Worm (Caenorhabditis elegans) whole organism, L1 larva: ENCODE results near the gene srt-48.

ENCODE experiments used
- C04F5.9 ChIP-seq: sonication (generic microtip); optimal IDR thresholded peaks from 2 replicates; lab custom pipeline; 2016; ENCODE audit warnings: missing genetic modification characterization, missing compliant biosample characterization
- C34B4.2 ChIP-seq: sonication (generic microtip); optimal IDR thresholded peaks from 2 replicates; lab custom pipeline; 2017; ENCODE audit warnings: mild to moderate bottlenecking, missing genetic modification characterization, missing compliant biosample characterization
- F16B12.6 ChIP-seq: fragments of 150-350 bp; optimal IDR thresholded peaks from 2 replicates; lab custom pipeline; 2014; ENCODE audit warnings: missing biosample characterization, missing genetic modification characterization
- Y116A8C.19 ChIP-seq: sonication (generic microtip); optimal IDR thresholded peaks from 2 replicates; lab custom pipeline; 2016; ENCODE audit warnings: missing compliant biosample characterization, missing genetic modification characterization, borderline replicate concordance
- aha-1 ChIP-seq: fragments of 150-350 bp; optimal IDR thresholded peaks from 2 replicates; lab custom pipeline; 2014; ENCODE audit warnings: missing biosample characterization, missing genetic modification characterization
- alr-1 ChIP-seq: fragments of 200-800 bp; sonication (Bioruptor generic); optimal IDR thresholded peaks from 2 replicates; lab custom pipeline; 2018; ENCODE audit warnings: borderline replicate concordance, mild to moderate bottlenecking, missing genetic modification characterization, missing compliant biosample characterization
- ceh-88 ChIP-seq: fragments of 200-800 bp; sonication (Bioruptor generic); IDR thresholded peaks from 2 replicates; pipeline ENCODE4 v1.3.6; 2022; ENCODE audit warnings: missing genetic modification characterization, missing compliant biosample characterization
- efl-1 ChIP-seq, 4 experiments: fragments of 150-350 bp; optimal IDR thresholded peaks in 3 of 4; peaks in 1 of 4; 1 replicate in 1 of 4; 2 replicates in 3 of 4; lab custom pipeline; 2014; ENCODE audit warnings: missing biosample characterization in 2 of 4, missing genetic modification characterization in 2 of 4, missing genetic modification reagents in 2 of 4
- elt-3 ChIP-seq, 6 experiments: fragments of 150-350 bp in 1 of 6; sonication (generic microtip); optimal IDR thresholded peaks; 2 replicates each; lab custom pipeline; 2017 to 2018; ENCODE audit warnings: missing biosample characterization in 6 of 6, missing genetic modification characterization in 6 of 6, inconsistent platforms in 1 of 6
- fkh-8 ChIP-seq: sonication (generic microtip); optimal IDR thresholded peaks from 2 replicates; lab custom pipeline; 2016; ENCODE audit warnings: mild to moderate bottlenecking, missing genetic modification characterization, missing compliant biosample characterization
- fos-1 ChIP-seq: fragments of 150-350 bp; optimal IDR thresholded peaks from 2 replicates; lab custom pipeline; 2014; ENCODE audit warnings: missing biosample characterization, missing genetic modification characterization
- hlh-4 ChIP-seq: sonication (generic microtip); optimal IDR thresholded peaks from 2 replicates; lab custom pipeline; 2016; ENCODE audit warnings: mild to moderate bottlenecking, missing genetic modification characterization, missing compliant biosample characterization
- isw-1 ChIP-seq: fragments of 200-800 bp; sonication (Bioruptor generic); IDR thresholded peaks from 2 replicates; pipeline ENCODE4 v1.3.6; 2022; ENCODE audit warnings: missing genetic modification characterization, missing compliant biosample characterization
- lin-13 ChIP-seq: fragments of 150-350 bp; optimal IDR thresholded peaks from 2 replicates; lab custom pipeline; 2014; ENCODE audit warnings: missing biosample characterization, missing genetic modification reagents, missing genetic modification characterization
- lin-35 ChIP-seq, 2 experiments: fragments of 150-350 bp; optimal IDR thresholded peaks; 2 replicates each; lab custom pipeline; 2014; ENCODE audit warnings: missing biosample characterization in 2 of 2, missing genetic modification characterization in 2 of 2, missing genetic modification reagents in 2 of 2
- lsy-2 ChIP-seq, 2 experiments: fragments of 150-350 bp; optimal IDR thresholded peaks; 2 replicates each; lab custom pipeline; 2014; ENCODE audit warnings: missing biosample characterization in 2 of 2, missing genetic modification characterization in 2 of 2
- mab-9 ChIP-seq: fragments of 200-800 bp; sonication (Bioruptor generic); IDR thresholded peaks from 2 replicates; pipeline ENCODE4 v1.3.6; 2022; ENCODE audit warnings: missing genetic modification reagents, missing genetic modification characterization, missing compliant biosample characterization
- mdl-1 ChIP-seq, 2 experiments: fragments of 150-350 bp; optimal IDR thresholded peaks; 2 replicates each; lab custom pipeline; 2014 to 2017; ENCODE audit warnings: missing biosample characterization in 2 of 2, missing genetic modification characterization in 2 of 2, inconsistent platforms in 1 of 2
- nhr-19 ChIP-seq: fragments of 200-800 bp; sonication (Bioruptor generic); conservative IDR thresholded peaks from 2 replicates; pipeline ENCODE4 v1.3.6; 2022; ENCODE audit warnings: missing genetic modification characterization, missing compliant biosample characterization
- nhr-237 ChIP-seq: fragments of 150-350 bp; optimal IDR thresholded peaks from 2 replicates; lab custom pipeline; 2014; ENCODE audit warnings: missing biosample characterization, missing genetic modification characterization
- nhr-77 ChIP-seq: fragments of 150-350 bp; optimal IDR thresholded peaks from 2 replicates; lab custom pipeline; 2014; ENCODE audit warnings: missing biosample characterization, missing genetic modification characterization
- nhr-84 ChIP-seq: sonication (generic microtip); optimal IDR thresholded peaks from 2 replicates; lab custom pipeline; 2017; ENCODE audit warnings: missing biosample characterization, missing genetic modification characterization
- nhr-90 ChIP-seq: sonication (generic microtip); optimal IDR thresholded peaks from 2 replicates; lab custom pipeline; 2016; ENCODE audit warnings: mild to moderate bottlenecking, missing genetic modification characterization, missing compliant biosample characterization; ENCODE audit not compliant: poor library complexity
- pag-3 ChIP-seq: sonication (generic microtip); optimal IDR thresholded peaks from 2 replicates; lab custom pipeline; 2017; ENCODE audit warnings: missing genetic modification characterization, mild to moderate bottlenecking, missing compliant biosample characterization, antibody characterized with exemption, borderline replicate concordance; ENCODE audit not compliant: insufficient read depth
- snu-23 ChIP-seq: sonication (generic microtip); optimal IDR thresholded peaks from 2 replicates; lab custom pipeline; 2016; ENCODE audit warnings: missing genetic modification characterization, missing compliant biosample characterization
- sox-4 ChIP-seq: sonication (generic microtip); optimal IDR thresholded peaks from 2 replicates; lab custom pipeline; 2016; ENCODE audit warnings: missing genetic modification characterization, missing compliant biosample characterization
- sptf-1 ChIP-seq: fragments of 150-350 bp; optimal IDR thresholded peaks from 2 replicates; lab custom pipeline; 2014; ENCODE audit warnings: missing biosample characterization, missing genetic modification characterization
- swsn-7 ChIP-seq: sonication (generic microtip); optimal IDR thresholded peaks from 2 replicates; lab custom pipeline; 2016; ENCODE audit warnings: missing genetic modification characterization, missing compliant biosample characterization
- unc-130 ChIP-seq: fragments of 150-350 bp; optimal IDR thresholded peaks from 2 replicates; lab custom pipeline; 2017; ENCODE audit warnings: missing biosample characterization, missing genetic modification characterization, inconsistent platforms
- unc-30 ChIP-seq: sonication (generic microtip); optimal IDR thresholded peaks from 2 replicates; lab custom pipeline; 2017; ENCODE audit warnings: missing biosample characterization, missing genetic modification characterization
- unc-98 ChIP-seq: fragments of 200-800 bp; sonication (Bioruptor generic); IDR thresholded peaks from 2 replicates; pipeline ENCODE4 v1.3.6; 2022; ENCODE audit warnings: missing genetic modification characterization, missing compliant biosample characterization
- vab-15 ChIP-seq: sonication (generic microtip); optimal IDR thresholded peaks from 2 replicates; lab custom pipeline; 2017; ENCODE audit warnings: missing genotype, mild to moderate bottlenecking, missing genetic modification characterization, missing compliant biosample characterization
- ztf-11 ChIP-seq, 2 experiments: sonication (generic microtip); optimal IDR thresholded peaks; 2 replicates each; lab custom pipeline; 2016 to 2017; ENCODE audit warnings: missing genetic modification characterization in 2 of 2, missing biosample characterization in 1 of 2, missing compliant biosample characterization in 1 of 2

srt-48 gene

DNA sequence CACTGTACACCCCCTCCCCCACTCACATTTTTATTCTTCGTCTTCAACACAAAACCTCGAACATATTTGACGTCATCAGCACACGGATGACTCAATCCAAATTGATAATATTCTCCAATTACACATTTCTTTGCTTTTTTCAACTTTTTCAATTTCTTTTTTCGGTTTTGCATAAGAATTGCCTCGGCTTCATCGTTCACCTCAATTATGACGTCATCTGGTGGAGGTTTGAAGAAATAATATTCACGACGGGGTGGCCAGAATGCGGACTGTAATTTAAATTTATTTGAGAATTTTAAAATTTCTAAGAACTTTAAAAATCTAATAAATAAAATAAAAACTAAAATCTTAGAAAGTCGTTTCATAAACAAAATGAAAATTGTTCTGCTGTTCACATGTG, 4.9 kb downstream of the srt-48 start:
- TF ChIP-seq fkh-8: no peak
- no peak for TF ChIP-seq swsn-7
- TF ChIP-seq efl-1 (optimal IDR thresholded peaks at IDR 0.05; lab: Kevin White, UChicago): no peak
- TF ChIP-seq efl-1 (GFP tag; optimal IDR thresholded peaks at IDR 0.05 in 1 of 2; lab: Kevin White, UChicago): no peak
- TF ChIP-seq nhr-19: no peak
- TF ChIP-seq nhr-84 (tag; lab: Kevin White, UChicago): no peak
- TF ChIP-seq Y116A8C.19 (tag; lab: Kevin White, UChicago): no peak
- no peak for TF ChIP-seq ztf-11 (tag; optimal IDR thresholded peaks at IDR 0.05; lab: Kevin White, UChicago)
- no peak for TF ChIP-seq fos-1 (tag; lab: Kevin White, UChicago)
- no peak for TF ChIP-seq hlh-4 (tag; lab: Kevin White, UChicago)
- no peak for TF ChIP-seq F16B12.6
- no peak for TF ChIP-seq snu-23
- TF ChIP-seq mdl-1 (tag; optimal IDR thresholded peaks at IDR 0.05; lab: Kevin White, UChicago): no peak
- TF ChIP-seq unc-130 (tag; lab: Kevin White, UChicago): no peak
- no peak for TF ChIP-seq sox-4 (tag; lab: Kevin White, UChicago)
- TF ChIP-seq elt-3 (tag; optimal IDR thresholded peaks at IDR 0.05; lab: Kevin White, UChicago): no peak

DNA sequence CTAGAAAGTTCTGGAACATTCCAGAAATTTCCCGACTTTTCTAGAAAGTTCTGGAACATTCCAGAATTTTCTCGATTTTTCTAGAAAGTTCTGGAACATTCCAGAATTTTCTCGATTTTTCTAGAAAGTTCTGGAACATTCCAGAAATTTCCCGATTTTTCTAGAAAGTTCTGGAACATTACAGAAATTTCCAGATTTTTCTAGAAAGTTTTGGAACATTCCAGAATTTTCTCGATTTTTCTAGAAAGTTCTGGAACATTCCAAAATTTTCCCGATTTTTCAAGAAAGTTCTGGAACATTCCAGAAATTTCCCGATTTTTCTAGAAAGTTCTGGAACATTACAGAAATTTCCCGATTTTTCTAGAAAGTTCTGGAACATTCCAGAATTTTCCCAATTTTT, 9.6 kb downstream of the srt-48 start:
- peak; percentile 78 for TF ChIP-seq unc-98 (GFP tag; lab: Robert Waterston, UW)

DNA sequence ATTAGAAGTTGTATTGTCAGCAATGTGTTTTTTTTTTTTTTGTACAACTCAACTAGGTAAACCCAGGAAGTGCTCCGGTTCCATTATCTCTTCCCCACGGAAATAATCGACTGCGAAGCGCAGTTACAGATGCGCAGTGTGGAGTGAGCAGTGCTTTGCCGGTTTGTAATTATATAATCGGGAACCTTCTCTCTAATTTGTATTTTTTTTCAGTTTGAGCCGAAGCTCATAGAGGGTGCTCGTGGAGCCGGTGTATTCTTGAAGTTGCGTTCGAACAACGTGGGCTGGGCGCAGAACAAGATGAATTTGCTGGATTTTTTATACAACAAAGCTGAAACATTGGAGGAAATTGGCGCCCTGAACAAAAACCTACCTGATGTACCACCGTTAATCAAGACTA, 10.7 kb downstream of the srt-48 start, which contains the start of gene Y41E3.13:
TSS of gene Y41E3.13 (plus strand) at position 301 of the 400 bp plus-strand sequence.
- TF ChIP-seq mab-9 (GFP tag; lab: Robert Waterston, UW) (no peak), snu-23 (no peak), ceh-88 (GFP tag; lab: Robert Waterston, UW) (no peak), isw-1 (no peak), vab-15 (no peak), C34B4.2 (no peak), nhr-90 (tag; lab: Kevin White, UChicago) (no peak), nhr-77 (no peak), lin-13 (GFP tag; lab: Kevin White, UChicago) (no peak), pag-3 (tag; lab: Kevin White, UChicago) (no peak), lsy-2 (tag; optimal IDR thresholded peaks at IDR 0.05; lab: Kevin White, UChicago) (no peak), C04F5.9 (tag; lab: Kevin White, UChicago) (no peak), lin-35 (GFP tag; optimal IDR thresholded peaks at IDR 0.05; lab: Kevin White, UChicago) (no peak), unc-30 (tag; lab: Kevin White, UChicago) (no peak)

DNA sequence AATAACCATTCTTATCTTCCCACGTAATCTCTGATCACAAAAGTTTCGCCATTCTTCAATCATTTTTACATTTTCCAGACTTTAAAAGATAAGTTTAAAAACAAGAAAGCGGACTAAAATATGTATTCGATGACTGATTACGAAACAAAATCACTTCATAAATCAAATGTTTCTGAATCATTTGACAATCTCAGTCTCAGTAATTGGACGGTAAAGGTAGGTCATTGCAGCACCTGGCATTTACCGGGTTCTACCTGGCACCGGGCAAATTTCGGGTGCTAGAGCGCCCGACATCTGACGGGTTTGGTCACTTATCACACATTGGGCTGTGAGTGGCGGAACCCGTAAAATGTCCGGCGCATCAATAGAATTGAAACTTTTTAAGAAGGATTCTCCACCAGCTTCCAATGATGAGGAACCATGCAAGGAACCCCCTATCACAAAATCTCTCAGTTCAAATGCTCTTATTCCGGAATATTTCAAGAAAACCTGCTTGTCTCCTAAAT, 12.6 kb downstream of the srt-48 start, which contains the start of gene Y41E3.19:
TSS of gene Y41E3.19 (plus strand) at position 51 of the 506 bp plus-strand sequence.
- TF ChIP-seq unc-98 (GFP tag; lab: Robert Waterston, UW): no peak
- no peak for TF ChIP-seq efl-1 (optimal IDR thresholded peaks at IDR 0.05; lab: Kevin White, UChicago)
- TF ChIP-seq efl-1 (GFP tag; optimal IDR thresholded peaks at IDR 0.05 in 1 of 2; lab: Kevin White, UChicago): peak in 1 of 2 experiments; percentile 2

DNA sequence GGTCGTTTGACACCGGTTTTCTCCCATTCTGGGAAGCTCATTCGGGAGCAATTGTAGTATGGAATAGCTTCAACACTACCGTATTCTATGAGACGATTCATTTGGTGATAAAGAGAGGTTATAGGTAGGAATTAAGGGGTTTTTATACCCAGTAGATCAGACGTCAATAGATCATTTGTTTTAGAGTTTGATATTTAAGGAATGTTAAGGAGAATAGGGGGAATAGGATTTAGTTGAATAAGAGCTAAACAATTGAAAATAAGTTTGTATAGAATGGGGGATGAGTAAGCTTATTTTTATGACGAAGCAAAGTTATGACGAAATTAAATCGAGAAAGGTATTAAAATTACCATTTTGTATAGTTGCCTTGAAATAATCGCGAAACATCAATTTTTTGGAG, 15.4 kb downstream of the srt-48 start, which contains the start of gene srt-47:
TSS of gene srt-47 (minus strand) at position 101 of the 400 bp plus-strand sequence.
- TF ChIP-seq ceh-88 (GFP tag; lab: Robert Waterston, UW) (no peak), unc-130 (tag; lab: Kevin White, UChicago) (no peak), aha-1 (no peak), sptf-1 (no peak), nhr-237 (no peak), alr-1 (no peak), F16B12.6 (no peak), Y116A8C.19 (tag; lab: Kevin White, UChicago) (no peak)
